Fruit fly (Drosophila melanogaster) whole organism, prepupa: ENCODE data around the gene EloA.

Experiments
- CG11294 ChIP-seq: fragments of 200-800 bp; sonication (Bioruptor generic); IDR thresholded peaks from 2 replicates; pipeline ENCODE4 v1.3.6; 2022; ENCODE audit warnings: missing biosample characterization, missing genetic modification characterization
- CG11902 ChIP-seq: fragments of 200-800 bp; sonication (Bioruptor generic); optimal IDR thresholded peaks from 3 replicates; lab custom pipeline; 2016; ENCODE audit warnings: missing biosample characterization, missing genetic modification characterization
- CG15336 ChIP-seq: fragments of 200-800 bp; sonication (Bioruptor generic); IDR thresholded peaks from 2 replicates; pipeline ENCODE4 v1.3.6; 2022; ENCODE audit warnings: missing biosample characterization, missing genetic modification characterization
- CG1621 ChIP-seq: fragments of 200-800 bp; sonication (Bioruptor generic); optimal IDR thresholded peaks from 3 replicates; lab custom pipeline; 2018; ENCODE audit warnings: missing biosample characterization, mild to moderate bottlenecking, missing genetic modification characterization
- CG16779 ChIP-seq: fragments of 200-800 bp; sonication (Bioruptor generic); optimal IDR thresholded peaks from 3 replicates; lab custom pipeline; 2017; ENCODE audit warnings: missing biosample characterization, mild to moderate bottlenecking, missing genetic modification characterization
- CG31627 ChIP-seq: fragments of 200-800 bp; sonication (Bioruptor generic); optimal IDR thresholded peaks from 3 replicates; lab custom pipeline; 2016; ENCODE audit warnings: missing biosample characterization, missing genetic modification characterization
- CG32006 ChIP-seq: fragments of 200-800 bp; sonication (Bioruptor generic); optimal IDR thresholded peaks from 3 replicates; lab custom pipeline; 2017; ENCODE audit warnings: missing biosample characterization, mild to moderate bottlenecking, missing genetic modification characterization
- CG34406 ChIP-seq: fragments of 200-800 bp; sonication (Bioruptor generic); optimal IDR thresholded peaks from 3 replicates; lab custom pipeline; 2016; ENCODE audit warnings: missing biosample characterization, missing genetic modification characterization
- CG4318 ChIP-seq: fragments of 200-800 bp; sonication (Bioruptor generic); optimal IDR thresholded peaks from 3 replicates; lab custom pipeline; 2017; ENCODE audit warnings: missing biosample characterization, mild to moderate bottlenecking, missing genetic modification characterization
- CG6163 ChIP-seq: fragments of 200-800 bp; sonication (Bioruptor generic); IDR thresholded peaks from 3 replicates; pipeline ENCODE4 v1.3.6; 2022; ENCODE audit warnings: missing biosample characterization, missing genetic modification characterization
- CG6792 ChIP-seq: fragments of 200-800 bp; sonication (Bioruptor generic); optimal IDR thresholded peaks from 3 replicates; lab custom pipeline; 2016; ENCODE audit warnings: missing biosample characterization, missing genetic modification characterization
- CG7368 ChIP-seq: fragments of 200-800 bp; sonication (Bioruptor generic); optimal IDR thresholded peaks from 3 replicates; lab custom pipeline; 2016; ENCODE audit warnings: missing biosample characterization, missing genetic modification characterization
- CG8319 ChIP-seq: fragments of 200-800 bp; sonication (Bioruptor generic); optimal IDR thresholded peaks from 3 replicates; lab custom pipeline; 2016; ENCODE audit warnings: missing biosample characterization, missing genetic modification characterization
- CG9139 ChIP-seq: fragments of 200-800 bp; sonication (Bioruptor generic); optimal IDR thresholded peaks from 3 replicates; lab custom pipeline; 2017; ENCODE audit warnings: missing biosample characterization, mild to moderate bottlenecking, missing genetic modification characterization
- Eip75B ChIP-seq: fragments of 200-800 bp; sonication (Bioruptor generic); optimal IDR thresholded peaks from 3 replicates; lab custom pipeline; 2016; ENCODE audit warnings: missing biosample characterization, missing genetic modification characterization
- Eip78C ChIP-seq: fragments of 200-800 bp; sonication (Bioruptor generic); peaks from one replicate; lab custom pipeline; 2016; ENCODE audit warnings: missing biosample characterization, missing genetic modification characterization
- Eip93F ChIP-seq: fragments of 200-800 bp; sonication (Bioruptor generic); optimal IDR thresholded peaks from 2 replicates; lab custom pipeline; 2016; ENCODE audit warnings: missing biosample characterization, mild to moderate bottlenecking, missing genetic modification characterization
- Ets21C ChIP-seq: fragments of 200-800 bp; sonication (Bioruptor generic); optimal IDR thresholded peaks from 3 replicates; lab custom pipeline; 2016; ENCODE audit warnings: missing biosample characterization, missing genetic modification characterization
- Ets96B ChIP-seq: fragments of 200-800 bp; optimal IDR thresholded peaks from 2 replicates; lab custom pipeline; 2019; ENCODE audit warnings: missing biosample characterization, mild to moderate bottlenecking, missing genetic modification characterization, moderate library complexity
- Gug ChIP-seq: fragments of 200-800 bp; sonication (Bioruptor generic); IDR thresholded peaks from 2 replicates; pipeline ENCODE4 v1.3.6; 2022; ENCODE audit warnings: missing biosample characterization, missing genetic modification characterization
- Hr38 ChIP-seq: sonication (Bioruptor generic); optimal IDR thresholded peaks from 2 replicates; lab custom pipeline; 2016; ENCODE audit warnings: missing biosample characterization, missing genetic modification characterization
- Hr39 ChIP-seq: fragments of 200-800 bp; sonication (Bioruptor generic); optimal IDR thresholded peaks from 2 replicates; lab custom pipeline; 2016; ENCODE audit warnings: missing biosample characterization, missing genetic modification characterization
- Hr4 ChIP-seq: fragments of 200-800 bp; sonication (Bioruptor generic); optimal IDR thresholded peaks from 3 replicates; lab custom pipeline; 2016; ENCODE audit warnings: missing biosample characterization, missing genetic modification characterization
- Met ChIP-seq: fragments of 200-800 bp; sonication (Bioruptor generic); optimal IDR thresholded peaks from 3 replicates; lab custom pipeline; 2016; ENCODE audit warnings: missing biosample characterization, missing genetic modification characterization
- OdsH ChIP-seq: fragments of 200-800 bp; sonication (Bioruptor generic); optimal IDR thresholded peaks from 3 replicates; lab custom pipeline; 2016; ENCODE audit warnings: missing biosample characterization, missing genetic modification characterization
- Smox ChIP-seq: fragments of 200-800 bp; sonication (Bioruptor generic); optimal IDR thresholded peaks from 3 replicates; lab custom pipeline; 2016; ENCODE audit warnings: missing biosample characterization, missing genetic modification characterization
- Sox102F ChIP-seq: fragments of 200-800 bp; sonication (Bioruptor generic); optimal IDR thresholded peaks from 2 replicates; lab custom pipeline; 2016; ENCODE audit warnings: missing biosample characterization, mild to moderate bottlenecking, missing genetic modification characterization
- Sox14 ChIP-seq: fragments of 200-800 bp; sonication (Bioruptor generic); optimal IDR thresholded peaks from 3 replicates; lab custom pipeline; 2016; ENCODE audit warnings: missing biosample characterization, missing genetic modification characterization
- Sox15 ChIP-seq: fragments of 200-800 bp; sonication (Bioruptor generic); optimal IDR thresholded peaks from 3 replicates; lab custom pipeline; 2016; ENCODE audit warnings: missing biosample characterization, missing genetic modification characterization
- achi ChIP-seq: fragments of 200-800 bp; sonication (Bioruptor generic); optimal IDR thresholded peaks from 3 replicates; lab custom pipeline; 2016; ENCODE audit warnings: missing biosample characterization, missing genetic modification characterization
- acj6 ChIP-seq: fragments of 200-800 bp; sonication (Bioruptor generic); optimal IDR thresholded peaks from 3 replicates; lab custom pipeline; 2016; ENCODE audit warnings: missing biosample characterization, missing genetic modification characterization
- cyc ChIP-seq: fragments of 200-800 bp; sonication (Bioruptor generic); optimal IDR thresholded peaks from 3 replicates; lab custom pipeline; 2016; ENCODE audit warnings: missing biosample characterization, missing genetic modification characterization
- dac ChIP-seq: fragments of 200-800 bp; sonication (Bioruptor generic); optimal IDR thresholded peaks from 2 replicates; lab custom pipeline; 2017; ENCODE audit warnings: missing biosample characterization, mild to moderate bottlenecking, missing genetic modification characterization
- dsx ChIP-seq: fragments of 200-800 bp; optimal IDR thresholded peaks from 3 replicates; lab custom pipeline; 2019; ENCODE audit warnings: missing biosample characterization, mild to moderate bottlenecking, missing genetic modification characterization, moderate library complexity; ENCODE audit not compliant: poor library complexity, severe bottlenecking
- eg ChIP-seq: fragments of 200-800 bp; sonication (Bioruptor generic); IDR thresholded peaks from 3 replicates; pipeline ENCODE4 v1.3.6; 2022; ENCODE audit warnings: missing biosample characterization, missing genetic modification characterization
- esn ChIP-seq: fragments of 200-800 bp; sonication (Bioruptor generic); optimal IDR thresholded peaks from 2 replicates; lab custom pipeline; 2016; ENCODE audit warnings: missing biosample characterization, mild to moderate bottlenecking, missing genetic modification characterization, moderate library complexity
- fkh ChIP-seq: fragments of 200-800 bp; sonication (Bioruptor generic); optimal IDR thresholded peaks from 3 replicates; lab custom pipeline; 2017; ENCODE audit warnings: missing biosample characterization, mild to moderate bottlenecking, missing genetic modification characterization, moderate library complexity
- lz ChIP-seq: fragments of 200-800 bp; sonication (Bioruptor generic); optimal IDR thresholded peaks from 3 replicates; lab custom pipeline; 2016; ENCODE audit warnings: missing biosample characterization, missing genetic modification characterization
- net ChIP-seq: fragments of 200-800 bp; sonication (Bioruptor generic); optimal IDR thresholded peaks from 3 replicates; lab custom pipeline; 2016; ENCODE audit warnings: missing biosample characterization, missing genetic modification characterization
- pdm3 ChIP-seq: fragments of 200-800 bp; sonication (Bioruptor generic); optimal IDR thresholded peaks from 3 replicates; lab custom pipeline; 2016; ENCODE audit warnings: missing biosample characterization, missing genetic modification characterization
- salr ChIP-seq, 2 experiments: fragments of 200-800 bp; sonication (Bioruptor generic); optimal IDR thresholded peaks; 3 replicates each; lab custom pipeline; 2016 to 2018; ENCODE audit warnings: missing biosample characterization in 2 of 2, missing genetic modification characterization in 2 of 2, mild to moderate bottlenecking in 1 of 2
- spab ChIP-seq: fragments of 200-800 bp; sonication (Bioruptor generic); optimal IDR thresholded peaks from 2 replicates; lab custom pipeline; 2017; ENCODE audit warnings: missing biosample characterization, mild to moderate bottlenecking, missing genetic modification characterization, missing genetic modification reagents
- ss ChIP-seq, 2 experiments: fragments of 200-800 bp; sonication (Bioruptor generic); optimal IDR thresholded peaks; 2 replicates in 1 of 2; 3 replicates in 1 of 2; lab custom pipeline; 2017 to 2018; ENCODE audit warnings: mild to moderate bottlenecking in 2 of 2, missing biosample characterization in 2 of 2, missing genetic modification characterization in 2 of 2, moderate library complexity in 1 of 2
- svp ChIP-seq: fragments of 200-800 bp; sonication (Bioruptor generic); peaks from one replicate; lab custom pipeline; 2016; ENCODE audit warnings: missing biosample characterization, missing genetic modification characterization
- topi ChIP-seq: fragments of 200-800 bp; sonication (Bioruptor generic); optimal IDR thresholded peaks from 3 replicates; lab custom pipeline; 2016; ENCODE audit warnings: missing biosample characterization, missing genetic modification characterization
- vri ChIP-seq: fragments of 200-800 bp; sonication (Bioruptor generic); optimal IDR thresholded peaks from 3 replicates; lab custom pipeline; 2016; ENCODE audit warnings: missing biosample characterization, mild to moderate bottlenecking, missing genetic modification characterization

The EloA gene

dm6 chr3R:23239934-23240632 is 11.3 kb upstream of the EloA start (continued):
- peak in 1 of 2 experiments; percentile 32 for TF ChIP-seq ss (GFP tag; optimal IDR thresholded peaks at IDR 0.05; lab: Kevin White, UChicago)
- TF ChIP-seq pdm3 (GFP tag; lab: Kevin White, UChicago): peak; percentile 5
- TF ChIP-seq acj6 (GFP tag; lab: Kevin White, UChicago): no peak
- TF ChIP-seq Hr39 (GFP tag; lab: Kevin White, UChicago): no peak
- TF ChIP-seq CG32006 (GFP tag; lab: Kevin White, UChicago): no peak
- no peak for TF ChIP-seq CG11294 (GFP tag; lab: Robert Waterston, UW)
- peak; percentile 34; the same call in 1 of the 2 replicates for TF ChIP-seq CG15336
- peak; percentile 9 for TF ChIP-seq Met (GFP tag; lab: Kevin White, UChicago)
- TF ChIP-seq CG1621: no peak
- TF ChIP-seq dac: no peak
- TF ChIP-seq Gug (GFP tag; lab: Robert Waterston, UW): no peak
- no peak for TF ChIP-seq Sox102F (GFP tag; lab: Kevin White, UChicago)
- TF ChIP-seq OdsH: no peak
- no peak for TF ChIP-seq CG8319 (GFP tag; lab: Kevin White, UChicago)
- no peak for TF ChIP-seq CG4318 (GFP tag; lab: Kevin White, UChicago)
- no peak for TF ChIP-seq fkh
- no peak for TF ChIP-seq Sox15
- no peak for TF ChIP-seq Hr4 (GFP tag; lab: Kevin White, UChicago)
- TF ChIP-seq Ets96B (tag; lab: Kevin White, UChicago): peak; percentile 17

dm6 chr3R:23248853-23249573 is 2.4 kb upstream of the EloA start, which contains the start of gene CG4467:
CG4467 (minus strand) TSS chr3R:23248903.
- peak; percentile 57 for TF ChIP-seq svp (GFP tag; lab: Kevin White, UChicago)
- TF ChIP-seq net (GFP tag; lab: Kevin White, UChicago): no peak
- TF ChIP-seq Eip75B (GFP tag; lab: Kevin White, UChicago): no peak
- TF ChIP-seq Eip93F (GFP tag; lab: Kevin White, UChicago): no peak
- no peak for TF ChIP-seq CG34406 (GFP tag; lab: Kevin White, UChicago)
- no peak for TF ChIP-seq achi
- TF ChIP-seq Eip78C (GFP tag; lab: Kevin White, UChicago): peak; percentile 20
- TF ChIP-seq CG7368 (GFP tag; lab: Kevin White, UChicago): peak; percentile 12
- peak; percentile 50 for TF ChIP-seq fkh
- no peak for TF ChIP-seq CG6163
- no peak for TF ChIP-seq topi (GFP tag; lab: Kevin White, UChicago)
- TF ChIP-seq eg (GFP tag; lab: Robert Waterston, UW): no peak
- no peak for TF ChIP-seq CG1621
- no peak for TF ChIP-seq CG11902 (GFP tag; lab: Kevin White, UChicago)
- TF ChIP-seq Met (GFP tag; lab: Kevin White, UChicago): no peak

- TF ChIP-seq Eip75B (GFP tag; lab: Kevin White, UChicago) (peak; percentile 12), dsx (GFP tag; lab: Kevin White, UChicago) (peak; percentile 78), vri (peak; percentile 67), CG6792 (GFP tag; lab: Kevin White, UChicago) (peak; percentile 78), CG6163 (no peak), esn (GFP tag; lab: Kevin White, UChicago) (peak; percentile 78), Eip78C (GFP tag; lab: Kevin White, UChicago) (peak; percentile 83), spab (GFP tag; lab: Kevin White, UChicago) (peak; percentile 30), lz (GFP tag; lab: Kevin White, UChicago) (peak; percentile 74), achi (peak; percentile 86), pdm3 (GFP tag; lab: Kevin White, UChicago) (peak; percentile 53), Ets21C (GFP tag; lab: Kevin White, UChicago) (no peak), CG32006 (GFP tag; lab: Kevin White, UChicago) (peak; percentile 86), cyc (peak; percentile 33), CG31627 (peak; percentile 49), Ets96B (tag; lab: Kevin White, UChicago) (peak; percentile 84), fkh (peak; percentile 54), CG16779 (tag; lab: Kevin White, UChicago) (no peak), Smox (no peak), CG9139 (GFP tag; lab: Kevin White, UChicago) (no peak), Hr38 (GFP tag; lab: Kevin White, UChicago) (no peak), Sox14 (GFP tag; lab: Kevin White, UChicago) (peak; percentile 41), eg (GFP tag; lab: Robert Waterston, UW) (no peak; the same call in 2 of the 3 replicates), dac (peak; percentile 76), salr (GFP tag; optimal IDR thresholded peaks at IDR 0.05; lab: Kevin White, UChicago) (peak; percentile 2 to 68)
Observed at dm6 chr3R:23257986-23258427, 6.6 kb downstream of the EloA start, which contains the start of the genes wda and Pex11c. wda (minus strand) TSS chr3R:23258087. Pex11c (plus strand) TSS chr3R:23258365.
